Worm (Caenorhabditis elegans): ENCODE data around the gene fbxb-35.
"Not testable (repeated sequence)": the region's sequence is repeated elsewhere in the genome, so short reads cannot be mapped to it uniquely, and the experiment has no call there.

fbxb-35 gene

DNA sequence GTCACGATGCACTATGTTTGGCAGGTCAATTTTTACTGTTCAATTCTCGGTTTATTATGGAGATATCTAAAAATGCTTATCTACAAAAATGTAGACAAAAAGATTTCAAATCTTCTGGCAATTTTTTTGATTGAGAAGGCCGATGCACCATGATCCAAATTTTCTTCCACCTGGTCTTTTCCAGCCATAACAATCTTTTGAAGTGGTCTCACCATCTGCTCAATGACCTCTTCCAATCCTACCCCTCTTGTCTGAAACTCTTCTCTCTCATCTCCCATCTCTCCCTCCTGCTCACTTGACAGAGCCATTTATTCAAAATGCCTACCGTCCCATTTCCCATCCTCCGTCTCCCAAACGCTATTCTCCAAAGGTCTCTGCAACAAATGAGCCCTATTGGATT, at the start of gene fbxb-35:
fbxb-35 (plus strand) TSS at position 301 of the 400 bp plus-strand sequence.
- TF ChIP-seq aly-2 (tag; optimal IDR thresholded peaks at IDR 0.05): no peak

DNA sequence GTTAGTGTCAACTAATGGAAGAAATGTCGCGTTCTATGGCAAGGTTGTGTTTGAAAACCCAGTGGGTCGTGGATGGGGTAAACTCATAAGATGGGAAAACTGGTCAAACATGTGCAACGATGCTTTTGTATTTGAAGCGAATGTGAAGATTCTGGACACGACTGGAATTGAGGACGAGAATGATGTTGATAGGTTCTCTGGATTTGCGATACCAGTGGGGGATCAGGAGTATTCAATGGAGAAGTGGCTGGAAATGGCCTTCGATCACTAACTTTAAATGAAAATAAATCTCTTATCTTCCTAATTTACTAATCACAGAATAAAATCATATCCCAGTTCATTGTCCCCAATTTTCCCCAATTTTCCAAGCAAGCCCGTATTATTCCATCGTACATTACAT, 40.3 kb upstream of the fbxb-35 start:
- TF ChIP-seq ama-1 (optimal IDR thresholded peaks at IDR 0.05) (no peak), nhr-23 (tag; optimal IDR thresholded peaks at IDR 0.05) (no peak), snpc-4 (tag; optimal IDR thresholded peaks at IDR 0.05) (no peak), ztf-4 (tag; optimal IDR thresholded peaks at IDR 0.05) (no peak), lsy-2 (tag; optimal IDR thresholded peaks at IDR 0.05) (no peak), sma-3 (GFP tag; optimal IDR thresholded peaks at IDR 0.05) (no peak)

DNA sequence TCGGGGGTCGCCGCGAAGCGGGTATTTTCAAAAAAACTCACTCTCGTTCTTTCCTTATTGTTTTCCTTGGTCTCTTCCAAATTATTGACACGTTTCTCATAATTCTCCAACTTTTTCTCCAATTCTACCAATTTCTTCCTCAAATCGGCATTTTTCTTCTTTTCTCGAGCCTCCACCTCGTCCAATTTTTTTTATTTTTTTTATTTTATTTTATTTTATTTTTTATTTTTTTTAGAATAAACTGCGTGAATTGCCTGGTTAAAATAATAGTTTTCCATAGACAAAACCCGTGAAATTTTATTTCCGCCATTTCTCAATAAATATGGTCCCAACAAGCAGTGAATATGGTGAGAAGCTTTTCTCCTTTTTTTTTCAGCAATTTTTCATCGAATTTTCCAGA, 38.8 kb upstream of the fbxb-35 start, which contains the start of gene F59H6.15:
F59H6.15 (plus strand) TSS at position 301 of the 400 bp plus-strand sequence.
- TF ChIP-seq ceh-82 (tag; optimal IDR thresholded peaks at IDR 0.05) (no peak), lin-13 (GFP tag; optimal IDR thresholded peaks at IDR 0.05) (no peak), nhr-129 (tag; optimal IDR thresholded peaks at IDR 0.05) (no peak), ztf-11 (tag; optimal IDR thresholded peaks at IDR 0.05) (no peak)

DNA sequence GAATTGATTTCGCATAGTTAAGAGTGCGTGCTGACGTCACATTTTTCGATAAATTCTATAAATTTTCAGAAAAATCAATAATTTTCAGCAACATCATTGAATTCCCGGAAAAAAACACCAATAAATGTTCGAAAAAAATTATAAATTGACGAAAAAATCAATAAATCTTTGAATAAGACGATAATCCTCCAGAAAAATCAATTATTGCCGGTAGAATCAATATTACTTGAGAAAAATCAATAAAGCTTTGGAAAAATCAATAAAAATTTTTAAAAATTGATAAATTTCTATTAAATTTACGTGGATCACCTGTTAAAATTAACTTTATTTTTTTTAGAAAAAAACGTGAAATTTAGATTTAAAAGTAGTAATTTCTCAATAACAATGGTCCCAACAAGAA, 37.6 kb upstream of the fbxb-35 start:
- TF ChIP-seq fos-1 (tag; optimal IDR thresholded peaks at IDR 0.05): no peak
- no peak for TF ChIP-seq lin-11 (tag; optimal IDR thresholded peaks at IDR 0.05)
- TF ChIP-seq C34F6.9 (tag; optimal IDR thresholded peaks at IDR 0.05): no peak
- TF ChIP-seq mdl-1 (tag; optimal IDR thresholded peaks at IDR 0.05): no peak
- TF ChIP-seq R02D3.7 (tag; optimal IDR thresholded peaks at IDR 0.05): no peak
- no peak for TF ChIP-seq lsy-2 (tag; optimal IDR thresholded peaks at IDR 0.05)
- TF ChIP-seq nhr-6 (tag; optimal IDR thresholded peaks at IDR 0.05): no peak
- no peak for TF ChIP-seq snpc-4 (tag; optimal IDR thresholded peaks at IDR 0.05)
- no peak for TF ChIP-seq lin-13 (GFP tag; optimal IDR thresholded peaks at IDR 0.05)
- no peak for TF ChIP-seq nhr-21 (tag; optimal IDR thresholded peaks at IDR 0.05)
- TF ChIP-seq skn-1 (tag; optimal IDR thresholded peaks at IDR 0.05): no peak
- no peak for TF ChIP-seq unc-62 (GFP tag; optimal IDR thresholded peaks at IDR 0.05)
- no peak for TF ChIP-seq ceh-16 (tag; optimal IDR thresholded peaks at IDR 0.05)
- TF ChIP-seq mbf-1 (tag; optimal IDR thresholded peaks at IDR 0.05): no peak
- TF ChIP-seq nhr-11 (tag; optimal IDR thresholded peaks at IDR 0.05): no peak
- TF ChIP-seq Y55F3AM.14 (GFP tag; optimal IDR thresholded peaks at IDR 0.05): no peak
- no peak for TF ChIP-seq nhr-25 (tag; optimal IDR thresholded peaks at IDR 0.05)

- not testable (repeated sequence) for TF ChIP-seq lin-13 (GFP tag; optimal IDR thresholded peaks at IDR 0.05); peb-1 (tag; optimal IDR thresholded peaks at IDR 0.05); nhr-237 (tag; optimal IDR thresholded peaks at IDR 0.05)
These were observed 28.0 kb upstream of the fbxb-35 start, which contains the start of gene cya-2 for ce11 chrII:2023514-2023913. cya-2 (minus strand) TSS chrII:2023614.

DNA sequence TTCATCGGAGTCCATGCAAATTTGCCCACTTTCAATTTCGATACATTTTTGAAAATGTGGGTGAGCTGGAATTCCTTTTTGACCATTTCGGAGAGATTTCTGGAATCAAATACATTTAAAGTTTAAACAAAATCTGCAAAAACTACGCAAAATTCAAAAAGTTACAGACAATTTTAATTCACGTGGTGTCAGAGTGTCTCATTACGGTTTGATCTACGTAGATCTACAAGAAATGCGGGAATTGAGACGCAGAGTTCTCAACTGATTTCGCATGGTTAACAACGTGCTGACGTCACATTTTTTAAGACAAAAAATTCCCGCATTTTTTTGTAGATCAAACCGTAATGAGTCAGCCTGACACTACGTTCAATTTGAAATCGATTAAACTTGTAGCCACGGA, 24.9 kb upstream of the fbxb-35 start, which contains the start of gene bath-21:
bath-21 (minus strand) TSS at position 101 of the 400 bp plus-strand sequence.
- TF ChIP-seq lin-39 (tag; optimal IDR thresholded peaks at IDR 0.05) (no peak), unc-55 (GFP tag; optimal IDR thresholded peaks at IDR 0.05) (no peak), lin-11 (tag; optimal IDR thresholded peaks at IDR 0.05) (no peak), nhr-10 (tag; optimal IDR thresholded peaks at IDR 0.05) (no peak), sma-9 (GFP tag; optimal IDR thresholded peaks at IDR 0.05) (no peak), sma-9 (tag; optimal IDR thresholded peaks at IDR 0.05) (no peak), sem-4 (tag; optimal IDR thresholded peaks at IDR 0.05) (no peak), elt-3 (tag; optimal IDR thresholded peaks at IDR 0.05) (no peak), sma-3 (GFP tag; optimal IDR thresholded peaks at IDR 0.05) (no peak), ztf-11 (tag; optimal IDR thresholded peaks at IDR 0.05) (no peak), aly-2 (tag; optimal IDR thresholded peaks at IDR 0.05) (no peak), R02D3.7 (tag; optimal IDR thresholded peaks at IDR 0.05) (no peak), nhr-6 (tag; optimal IDR thresholded peaks at IDR 0.05) (no peak), crh-2 (tag; optimal IDR thresholded peaks at IDR 0.05) (no peak), ceh-82 (tag; optimal IDR thresholded peaks at IDR 0.05) (no peak), elt-1 (tag; optimal IDR thresholded peaks at IDR 0.05) (no peak), nhr-129 (tag; optimal IDR thresholded peaks at IDR 0.05) (no peak), ceh-16 (tag; optimal IDR thresholded peaks at IDR 0.05) (no peak), zag-1 (tag; optimal IDR thresholded peaks at IDR 0.05) (no peak), nhr-25 (tag; optimal IDR thresholded peaks at IDR 0.05) (no peak)
